Worm (Caenorhabditis elegans): ENCODE data around the gene F12E12.1.

Gene F12E12.1

DNA sequence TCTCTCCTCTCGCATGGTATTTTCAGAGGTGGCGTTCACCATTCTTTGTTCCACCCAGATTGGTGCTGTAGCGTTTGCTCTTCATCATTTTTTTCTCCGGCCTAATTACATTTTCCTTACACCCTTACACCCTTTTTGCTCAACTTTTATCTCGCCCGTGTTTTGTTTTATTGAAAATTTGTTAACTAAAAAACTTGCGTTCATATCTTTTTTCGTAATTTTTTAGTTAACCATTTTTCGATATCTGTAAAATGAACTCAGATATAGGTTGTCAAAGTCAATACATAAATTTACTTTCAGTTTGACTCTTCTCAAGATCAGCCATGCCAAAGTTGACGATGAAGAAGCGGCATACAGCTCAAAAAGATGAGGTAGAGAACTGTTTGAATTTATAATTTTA lies at the start of gene F12E12.1:
F12E12.1 (plus strand) TSS at position 301 of the 400 bp plus-strand sequence.
- TF ChIP-seq Y55F3AM.14 (GFP tag; optimal IDR thresholded peaks at IDR 0.05) (no peak), sem-4 (tag; optimal IDR thresholded peaks at IDR 0.05) (no peak), alr-1 (tag; optimal IDR thresholded peaks at IDR 0.05) (no peak), unc-55 (GFP tag; optimal IDR thresholded peaks at IDR 0.05) (no peak), lsy-2 (tag; optimal IDR thresholded peaks at IDR 0.05) (no peak), ama-1 (optimal IDR thresholded peaks at IDR 0.05) (no peak), C34F6.9 (tag; optimal IDR thresholded peaks at IDR 0.05) (no peak), egl-27 (tag; optimal IDR thresholded peaks at IDR 0.05) (no peak), gmeb-1 (tag; optimal IDR thresholded peaks at IDR 0.05) (no peak), nhr-25 (tag; optimal IDR thresholded peaks at IDR 0.05) (no peak), ceh-82 (tag; optimal IDR thresholded peaks at IDR 0.05) (no peak), crh-2 (tag; optimal IDR thresholded peaks at IDR 0.05) (no peak), ztf-11 (tag; optimal IDR thresholded peaks at IDR 0.05) (no peak), nhr-21 (tag; optimal IDR thresholded peaks at IDR 0.05) (no peak), F13H6.1 (tag; optimal IDR thresholded peaks at IDR 0.05) (no peak), nhr-129 (tag; optimal IDR thresholded peaks at IDR 0.05) (no peak), ZK546.5 (tag; optimal IDR thresholded peaks at IDR 0.05) (no peak), lin-11 (tag; optimal IDR thresholded peaks at IDR 0.05) (no peak), nhr-10 (tag; optimal IDR thresholded peaks at IDR 0.05) (no peak), skn-1 (tag; optimal IDR thresholded peaks at IDR 0.05) (no peak)

ce11 chrII:3694664-3695063 lies 47.0 kb upstream of the F12E12.1 start, which contains the start of gene srx-102:
Gene srx-102 (minus strand): TSS chrII:3694764.
- TF ChIP-seq nhr-237 (tag; optimal IDR thresholded peaks at IDR 0.05) = no peak
- no peak for TF ChIP-seq nhr-12 (tag; optimal IDR thresholded peaks at IDR 0.05)
- TF ChIP-seq mdl-1 (tag; optimal IDR thresholded peaks at IDR 0.05) = no peak
- no peak for TF ChIP-seq nhr-21 (tag; optimal IDR thresholded peaks at IDR 0.05)
- no peak for TF ChIP-seq elt-1 (tag; optimal IDR thresholded peaks at IDR 0.05)
- no peak for TF ChIP-seq unc-39 (tag; optimal IDR thresholded peaks at IDR 0.05)
- TF ChIP-seq mbf-1 (tag; optimal IDR thresholded peaks at IDR 0.05) = no peak
- no peak for TF ChIP-seq ztf-4 (tag; optimal IDR thresholded peaks at IDR 0.05)
- no peak for TF ChIP-seq blmp-1 (tag; optimal IDR thresholded peaks at IDR 0.05; ENCODE audit: insufficient read depth)
- no peak for TF ChIP-seq aly-2 (tag; optimal IDR thresholded peaks at IDR 0.05)
- no peak for TF ChIP-seq gmeb-1 (tag; optimal IDR thresholded peaks at IDR 0.05)
- no peak for TF ChIP-seq nhr-25 (tag; optimal IDR thresholded peaks at IDR 0.05)
- TF ChIP-seq R02D3.7 (tag; optimal IDR thresholded peaks at IDR 0.05) = no peak
- TF ChIP-seq egl-27 (tag; optimal IDR thresholded peaks at IDR 0.05) = no peak
- no peak for TF ChIP-seq nhr-23 (tag; optimal IDR thresholded peaks at IDR 0.05)
- no peak for TF ChIP-seq ztf-1 (GFP tag; conservative IDR thresholded peaks at IDR 0.05)

ce11 chrII:3699591-3699990 lies 42.1 kb upstream of the F12E12.1 start, which contains the start of gene srx-104:
Gene srx-104 (minus strand): TSS chrII:3699691.
- TF ChIP-seq nhr-77 (tag; optimal IDR thresholded peaks at IDR 0.05) = no peak

ce11 chrII:3701305-3701704 lies 40.4 kb upstream of the F12E12.1 start, which contains the start of gene srx-105:
Gene srx-105 (minus strand): TSS chrII:3701405.
- no peak for TF ChIP-seq C34F6.9 (tag; optimal IDR thresholded peaks at IDR 0.05)
- TF ChIP-seq ceh-82 (tag; optimal IDR thresholded peaks at IDR 0.05) = no peak
- TF ChIP-seq unc-39 (tag; optimal IDR thresholded peaks at IDR 0.05) = no peak
- no peak for TF ChIP-seq ceh-16 (tag; optimal IDR thresholded peaks at IDR 0.05)
- TF ChIP-seq unc-62 (GFP tag; optimal IDR thresholded peaks at IDR 0.05) = no peak
- no peak for TF ChIP-seq nhr-23 (tag; optimal IDR thresholded peaks at IDR 0.05)
- no peak for TF ChIP-seq egl-27 (tag; optimal IDR thresholded peaks at IDR 0.05)
- no peak for TF ChIP-seq alr-1 (tag; optimal IDR thresholded peaks at IDR 0.05)

DNA sequence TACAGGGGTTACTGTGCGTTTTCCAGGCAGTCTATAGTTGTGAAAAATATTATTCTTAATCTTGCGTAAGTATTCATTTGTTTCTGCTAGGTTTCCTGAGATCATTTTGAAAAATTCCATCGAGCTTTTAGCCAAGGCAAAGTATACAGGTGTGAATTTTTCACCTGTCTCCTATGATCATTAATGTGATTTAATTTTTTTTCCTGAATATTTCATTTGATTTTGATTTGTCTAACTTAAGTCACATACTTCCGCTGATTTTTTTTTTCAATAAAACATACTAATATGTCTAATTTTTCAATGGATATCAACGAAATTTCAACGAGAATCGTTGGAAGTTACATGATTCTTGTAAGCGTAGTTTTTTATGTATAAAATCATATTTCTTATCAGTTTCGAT lies 36.4 kb upstream of the F12E12.1 start, which contains the start of gene srx-108:
srx-108 (plus strand) TSS at position 301 of the 400 bp plus-strand sequence.
- TF ChIP-seq C34F6.9 (tag; optimal IDR thresholded peaks at IDR 0.05) (no peak), elt-3 (tag; optimal IDR thresholded peaks at IDR 0.05) (no peak), ztf-11 (tag; optimal IDR thresholded peaks at IDR 0.05) (no peak), fos-1 (tag; optimal IDR thresholded peaks at IDR 0.05) (no peak), unc-62 (GFP tag; optimal IDR thresholded peaks at IDR 0.05) (no peak), ZK546.5 (tag; optimal IDR thresholded peaks at IDR 0.05) (no peak), nhr-6 (tag; optimal IDR thresholded peaks at IDR 0.05) (no peak), lin-39 (tag; optimal IDR thresholded peaks at IDR 0.05) (no peak), nhr-129 (tag; optimal IDR thresholded peaks at IDR 0.05) (no peak), snpc-4 (tag; optimal IDR thresholded peaks at IDR 0.05) (no peak), blmp-1 (tag; optimal IDR thresholded peaks at IDR 0.05; ENCODE audit: insufficient read depth) (no peak), zag-1 (tag; optimal IDR thresholded peaks at IDR 0.05) (no peak), elt-1 (tag; optimal IDR thresholded peaks at IDR 0.05) (no peak), lin-13 (GFP tag; optimal IDR thresholded peaks at IDR 0.05) (no peak)

Data from whole organism, L2 larva.